Worm (Caenorhabditis elegans): ENCODE measurements around the gene nhr-211.
A peak's percentile ranks its signal among the peaks of the same experiment; 100 is the strongest.

Gene nhr-211

ce11 chrV:491432-491831 is 4.6 kb downstream of the nhr-211 start, which contains the start of gene str-196:
TSS of gene str-196 (plus strand) at chrV:491732.
- TF ChIP-seq klf-2 (GFP tag; conservative IDR thresholded peaks at IDR 0.05) (no peak), ref-1 (GFP tag; conservative IDR thresholded peaks at IDR 0.05) (no peak), flt-1 (GFP tag; IDR thresholded peaks at IDR 0.05) (no peak), ztf-23 (GFP tag; IDR thresholded peaks at IDR 0.05) (no peak), ztf-29 (GFP tag; IDR thresholded peaks at IDR 0.05) (no peak), med-1 (GFP tag; optimal IDR thresholded peaks at IDR 0.05; ENCODE audit: insufficient read depth) (no peak), T22C8.4 (GFP tag; IDR thresholded peaks at IDR 0.05) (no peak), cog-1 (tag; optimal IDR thresholded peaks at IDR 0.05) (no peak), tab-1 (GFP tag; IDR thresholded peaks at IDR 0.05) (no peak)

- TF ChIP-seq T22C8.4 (GFP tag; IDR thresholded peaks at IDR 0.05) = 0 out of 2 replicates have a peak, but pooled peaks have one; percentile 29
- TF ChIP-seq ztf-23 (GFP tag; IDR thresholded peaks at IDR 0.05) = no peak
- TF ChIP-seq med-1 (GFP tag; optimal IDR thresholded peaks at IDR 0.05; ENCODE audit: insufficient read depth) = no peak
- no peak for TF ChIP-seq ztf-29 (GFP tag; IDR thresholded peaks at IDR 0.05)
- no peak for TF ChIP-seq flt-1 (GFP tag; IDR thresholded peaks at IDR 0.05)
- no peak for TF ChIP-seq cog-1 (tag; optimal IDR thresholded peaks at IDR 0.05)
These were observed 7.5 kb downstream of the nhr-211 start, which contains the start of gene nhr-131 for ce11 chrV:494284-494683. TSS of gene nhr-131 (plus strand) at chrV:494370.

- no peak for TF ChIP-seq ztf-23 (GFP tag; IDR thresholded peaks at IDR 0.05)
These were observed 10.6 kb downstream of the nhr-211 start, which contains the start of gene T01G6.1 for ce11 chrV:497399-497798. TSS of gene T01G6.1 (plus strand) at chrV:497699.

- TF ChIP-seq tab-1 (GFP tag; IDR thresholded peaks at IDR 0.05) = no peak
- TF ChIP-seq cog-1 (tag; optimal IDR thresholded peaks at IDR 0.05) = no peak
- no peak for TF ChIP-seq T22C8.4 (GFP tag; IDR thresholded peaks at IDR 0.05)
- TF ChIP-seq klf-2 (GFP tag; conservative IDR thresholded peaks at IDR 0.05) = no peak
- TF ChIP-seq ztf-23 (GFP tag; IDR thresholded peaks at IDR 0.05) = no peak
- TF ChIP-seq flt-1 (GFP tag; IDR thresholded peaks at IDR 0.05) = no peak
These were observed 13.8 kb downstream of the nhr-211 start for ce11 chrV:500535-500934.

ce11 chrV:501230-501629 is 14.4 kb downstream of the nhr-211 start, which contains the start of gene str-256:
TSS of gene str-256 (minus strand) at chrV:501330.
- TF ChIP-seq klf-2 (GFP tag; conservative IDR thresholded peaks at IDR 0.05) (no peak), tab-1 (GFP tag; IDR thresholded peaks at IDR 0.05) (no peak), med-1 (GFP tag; optimal IDR thresholded peaks at IDR 0.05; ENCODE audit: insufficient read depth) (no peak), ztf-29 (GFP tag; IDR thresholded peaks at IDR 0.05) (no peak), flt-1 (GFP tag; IDR thresholded peaks at IDR 0.05) (no peak), ztf-23 (GFP tag; IDR thresholded peaks at IDR 0.05) (no peak), ref-1 (GFP tag; conservative IDR thresholded peaks at IDR 0.05) (no peak), cog-1 (tag; optimal IDR thresholded peaks at IDR 0.05) (no peak), T22C8.4 (GFP tag; IDR thresholded peaks at IDR 0.05) (no peak)

- TF ChIP-seq ztf-29 (GFP tag; IDR thresholded peaks at IDR 0.05) (no peak), cog-1 (tag; optimal IDR thresholded peaks at IDR 0.05) (no peak), flt-1 (GFP tag; IDR thresholded peaks at IDR 0.05) (no peak), tab-1 (GFP tag; IDR thresholded peaks at IDR 0.05) (no peak), T22C8.4 (GFP tag; IDR thresholded peaks at IDR 0.05) (no peak), ref-1 (GFP tag; conservative IDR thresholded peaks at IDR 0.05) (no peak), ztf-23 (GFP tag; IDR thresholded peaks at IDR 0.05) (no peak)
These were observed 16.1 kb downstream of the nhr-211 start, which contains the start of gene T01G6.10 for ce11 chrV:502803-503273. TSS of gene T01G6.10 (minus strand) at chrV:503223.

- no peak for TF ChIP-seq ref-1 (GFP tag; conservative IDR thresholded peaks at IDR 0.05)
- no peak for TF ChIP-seq ztf-23 (GFP tag; IDR thresholded peaks at IDR 0.05)
- TF ChIP-seq T22C8.4 (GFP tag; IDR thresholded peaks at IDR 0.05) = no peak
- TF ChIP-seq flt-1 (GFP tag; IDR thresholded peaks at IDR 0.05) = no peak
- no peak for TF ChIP-seq med-1 (GFP tag; optimal IDR thresholded peaks at IDR 0.05; ENCODE audit: insufficient read depth)
- no peak for TF ChIP-seq klf-2 (GFP tag; conservative IDR thresholded peaks at IDR 0.05)
- TF ChIP-seq tab-1 (GFP tag; IDR thresholded peaks at IDR 0.05) = no peak
- TF ChIP-seq cog-1 (tag; optimal IDR thresholded peaks at IDR 0.05) = no peak
- TF ChIP-seq ztf-29 (GFP tag; IDR thresholded peaks at IDR 0.05) = no peak
These were observed 16.9 kb downstream of the nhr-211 start, which contains the start of gene srlf-35 for ce11 chrV:503728-504127. TSS of gene srlf-35 (plus strand) at chrV:504028.

ce11 chrV:505191-505590 is 18.4 kb downstream of the nhr-211 start, which contains the start of gene srlf-19:
TSS of gene srlf-19 (plus strand) at chrV:505491.
- TF ChIP-seq med-1 (GFP tag; optimal IDR thresholded peaks at IDR 0.05; ENCODE audit: insufficient read depth) (no peak), T22C8.4 (GFP tag; IDR thresholded peaks at IDR 0.05) (no peak), klf-2 (GFP tag; conservative IDR thresholded peaks at IDR 0.05) (no peak), ztf-29 (GFP tag; IDR thresholded peaks at IDR 0.05) (no peak), flt-1 (GFP tag; IDR thresholded peaks at IDR 0.05) (no peak), tab-1 (GFP tag; IDR thresholded peaks at IDR 0.05) (no peak), ref-1 (GFP tag; conservative IDR thresholded peaks at IDR 0.05) (no peak), cog-1 (tag; optimal IDR thresholded peaks at IDR 0.05) (no peak), ztf-23 (GFP tag; IDR thresholded peaks at IDR 0.05) (no peak)

- TF ChIP-seq ztf-29 (GFP tag; IDR thresholded peaks at IDR 0.05) (no peak), flt-1 (GFP tag; IDR thresholded peaks at IDR 0.05) (no peak), cog-1 (tag; optimal IDR thresholded peaks at IDR 0.05) (no peak), tab-1 (GFP tag; IDR thresholded peaks at IDR 0.05) (no peak), T22C8.4 (GFP tag; IDR thresholded peaks at IDR 0.05) (no peak), med-1 (GFP tag; optimal IDR thresholded peaks at IDR 0.05; ENCODE audit: insufficient read depth) (no peak), klf-2 (GFP tag; conservative IDR thresholded peaks at IDR 0.05) (no peak), ref-1 (GFP tag; conservative IDR thresholded peaks at IDR 0.05) (no peak), ztf-23 (GFP tag; IDR thresholded peaks at IDR 0.05) (no peak)
These were observed 25.6 kb downstream of the nhr-211 start, which contains the start of gene srh-37 for ce11 chrV:512420-512819. TSS of gene srh-37 (minus strand) at chrV:512520.

ce11 chrV:519445-519844 is 32.7 kb downstream of the nhr-211 start, which contains the start of gene nhr-210:
TSS of gene nhr-210 (minus strand) at chrV:519545.
- TF ChIP-seq cog-1 (tag; optimal IDR thresholded peaks at IDR 0.05) (no peak), ref-1 (GFP tag; conservative IDR thresholded peaks at IDR 0.05) (no peak), med-1 (GFP tag; optimal IDR thresholded peaks at IDR 0.05; ENCODE audit: insufficient read depth) (no peak), flt-1 (GFP tag; IDR thresholded peaks at IDR 0.05) (no peak), T22C8.4 (GFP tag; IDR thresholded peaks at IDR 0.05) (no peak), tab-1 (GFP tag; IDR thresholded peaks at IDR 0.05) (no peak), klf-2 (GFP tag; conservative IDR thresholded peaks at IDR 0.05) (no peak)

Data from whole organism, midembryonic.